Worm (Caenorhabditis elegans) whole organism, L4/young adult: ENCODE measurements around the gene srh-275.

Source experiments
- W03F9.2 ChIP-seq: fragments of 150-350 bp; optimal IDR thresholded peaks from 2 replicates; lab custom pipeline; 2014; ENCODE audit warnings: missing biosample characterization, missing genetic modification characterization
- him-1 ChIP-seq: sonication (generic microtip); optimal IDR thresholded peaks from 2 replicates; lab custom pipeline; 2016; ENCODE audit warnings: missing genotype, missing genetic modification reagents, missing genetic modification characterization, missing compliant biosample characterization

- no peak for TF ChIP-seq him-1 (tag; lab: Kevin White, UChicago)
- TF ChIP-seq W03F9.2 (tag; lab: Kevin White, UChicago), result no peak
Measured at ce11 chrV:7387755-7388154, 35.0 kb downstream of the srh-275 start, which contains the start of gene C02H6.3.
